1 fruit fly cellular context compared by ENCODE assay signal in the genomic region with DNA sequence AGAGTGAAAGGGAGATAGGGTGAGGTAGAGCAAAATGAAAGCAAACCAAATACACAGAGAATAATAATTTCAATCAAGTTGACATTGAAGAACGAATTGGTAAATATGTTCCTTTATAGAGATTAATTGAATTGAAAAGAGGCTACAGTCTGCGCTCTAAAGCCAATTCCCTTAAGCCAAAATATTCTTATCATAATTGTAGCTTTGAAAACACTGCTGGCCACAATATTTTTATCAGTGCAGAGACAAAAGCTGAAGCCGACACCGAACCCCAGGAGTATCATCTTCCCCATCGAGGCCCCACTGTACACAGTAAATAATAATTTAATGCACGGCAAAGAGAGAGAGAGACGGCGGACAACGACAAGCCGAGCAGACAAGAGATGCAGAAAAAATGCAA.
TF ChIP-seq lines count a peak whose summit lies in the region.

No protein-coding gene starts in this region.

TF ChIP-seq in whole organism, embryonic, 481 proteins besides CTCF, POLR2A, EP300 and RAD21 (continued from another document and continues in another):
- TF ChIP-seq Blimp-1 (GFP tag; optimal IDR thresholded peaks at IDR 0.05; lab: Kevin White, UChicago) = peak; percentile 51
- TF ChIP-seq CG7271 (tag; optimal IDR thresholded peaks at IDR 0.05; lab: Kevin White, UChicago) = no peak
- 0 out of 3 replicates have a peak, but pooled peaks have one; percentile 53 for TF ChIP-seq otp (GFP tag; IDR thresholded peaks at IDR 0.05; lab: Robert Waterston, UW)
- no peak for TF ChIP-seq CG16815 (GFP tag; optimal IDR thresholded peaks at IDR 0.05; lab: Kevin White, UChicago)
- no peak for TF ChIP-seq CG15696 (tag; optimal IDR thresholded peaks at IDR 0.05; lab: Kevin White, UChicago)
- no peak for TF ChIP-seq psq (GFP tag; optimal IDR thresholded peaks at IDR 0.05; lab: Kevin White, UChicago)
- TF ChIP-seq CG14710 (tag; optimal IDR thresholded peaks at IDR 0.05; lab: Kevin White, UChicago) = peak; percentile 24
- no peak for TF ChIP-seq CG31224 (GFP tag; IDR thresholded peaks at IDR 0.05; lab: Robert Waterston, UW)
- peak; percentile 93 for TF ChIP-seq Ets65A (GFP tag; lab: Kevin White, UChicago)
- no peak for TF ChIP-seq gfzf (GFP tag; optimal IDR thresholded peaks at IDR 0.05; lab: Kevin White, UChicago)
- TF ChIP-seq CG10979 (tag; optimal IDR thresholded peaks at IDR 0.05; lab: Kevin White, UChicago) = peak; percentile 54
- TF ChIP-seq toy (GFP tag; IDR thresholded peaks at IDR 0.05; lab: Robert Waterston, UW) = no peak
- no peak for TF ChIP-seq wdn (GFP tag; IDR thresholded peaks at IDR 0.05; lab: Robert Waterston, UW)
- no peak for TF ChIP-seq CG6683 (GFP tag; optimal IDR thresholded peaks at IDR 0.05; lab: Kevin White, UChicago)
- no peak for TF ChIP-seq CG16779 (GFP tag; IDR thresholded peaks at IDR 0.05; lab: Robert Waterston, UW)
- TF ChIP-seq amos (GFP tag; IDR thresholded peaks at IDR 0.05; lab: Robert Waterston, UW; ENCODE audit: partially characterized antibody) = no peak
- no peak for TF ChIP-seq CG14965 (GFP tag; optimal IDR thresholded peaks at IDR 0.05; lab: Kevin White, UChicago; ENCODE audit: borderline replicate concordance)
- peak; percentile 58; the same call in 2 of the 3 replicates for TF ChIP-seq CG34422 (GFP tag; IDR thresholded peaks at IDR 0.05; lab: Robert Waterston, UW)
- TF ChIP-seq CG9876 (GFP tag; optimal IDR thresholded peaks at IDR 0.05; lab: Kevin White, UChicago) = no peak
- peak; percentile 37; the same call in 1 of the 2 replicates for TF ChIP-seq H2.0 (GFP tag; IDR thresholded peaks at IDR 0.05; lab: Robert Waterston, UW)
- no peak for TF ChIP-seq gsb-n (tag; optimal IDR thresholded peaks at IDR 0.05; lab: Kevin White, UChicago)
- TF ChIP-seq inv (GFP tag; IDR thresholded peaks at IDR 0.05; lab: Robert Waterston, UW; ENCODE audit: partially characterized antibody) = no peak
- no peak for TF ChIP-seq CG16813 (GFP tag; IDR thresholded peaks at IDR 0.05; lab: Robert Waterston, UW; ENCODE audit: partially characterized antibody)
- no peak for TF ChIP-seq Spps (tag; optimal IDR thresholded peaks at IDR 0.05; lab: Kevin White, UChicago)
- TF ChIP-seq NK7.1 (GFP tag; optimal IDR thresholded peaks at IDR 0.05; lab: Kevin White, UChicago) = no peak
- TF ChIP-seq CG8765 (GFP tag; IDR thresholded peaks at IDR 0.05; lab: Robert Waterston, UW) = no peak
- no peak for TF ChIP-seq E2f2 (GFP tag; IDR thresholded peaks at IDR 0.05; lab: Robert Waterston, UW)
- no peak for TF ChIP-seq CG7372 (GFP tag; IDR thresholded peaks at IDR 0.05; lab: Robert Waterston, UW)
- TF ChIP-seq stc (GFP tag; IDR thresholded peaks at IDR 0.05; lab: Robert Waterston, UW) = peak; percentile 34; the same call in 1 of the 2 replicates
- no peak for TF ChIP-seq gsb (GFP tag; IDR thresholded peaks at IDR 0.05; lab: Robert Waterston, UW)
- no peak for TF ChIP-seq CG2202 (tag; optimal IDR thresholded peaks at IDR 0.05; lab: Kevin White, UChicago)
- no peak for TF ChIP-seq Mes4 (GFP tag; optimal IDR thresholded peaks at IDR 0.05; lab: Kevin White, UChicago)
- TF ChIP-seq MBD-R2 (GFP tag; IDR thresholded peaks at IDR 0.05; lab: Robert Waterston, UW) = no peak
- TF ChIP-seq CG4404 (GFP tag; IDR thresholded peaks at IDR 0.05; lab: Robert Waterston, UW) = no peak
- TF ChIP-seq ewg (GFP tag; optimal IDR thresholded peaks at IDR 0.05; lab: Kevin White, UChicago) = no peak
- TF ChIP-seq CG15601 (tag; optimal IDR thresholded peaks at IDR 0.05; lab: Kevin White, UChicago) = peak; percentile 1
- no peak for TF ChIP-seq CG13287 (GFP tag; IDR thresholded peaks at IDR 0.05; lab: Robert Waterston, UW; ENCODE audit: partially characterized antibody)
- peak; percentile 13; the same call in 1 of the 3 replicates for TF ChIP-seq B-H1 (GFP tag; IDR thresholded peaks at IDR 0.05; lab: Robert Waterston, UW)
- TF ChIP-seq esg (GFP tag; conservative IDR thresholded peaks at IDR 0.05; lab: Robert Waterston, UW) = 0 out of 2 replicates have a peak, but pooled peaks have one; percentile 13
- 0 out of 2 replicates have a peak, but pooled peaks have one; percentile 7 for TF ChIP-seq Rx (GFP tag; IDR thresholded peaks at IDR 0.05; lab: Robert Waterston, UW)
- no peak for TF ChIP-seq yki (optimal IDR thresholded peaks at IDR 0.05; lab: Kevin White, UChicago)
- no peak for TF ChIP-seq Bgb (GFP tag; IDR thresholded peaks at IDR 0.05; lab: Robert Waterston, UW; ENCODE audit: partially characterized antibody)
- TF ChIP-seq NC2α (GFP tag; optimal IDR thresholded peaks at IDR 0.05; lab: Kevin White, UChicago) = no peak
- TF ChIP-seq kay (GFP tag; optimal IDR thresholded peaks at IDR 0.05; lab: Kevin White, UChicago) = no peak
- TF ChIP-seq Opbp (GFP tag; IDR thresholded peaks at IDR 0.05; lab: Robert Waterston, UW; ENCODE audit: partially characterized antibody) = no peak
- no peak for TF ChIP-seq HLH54F (GFP tag; optimal IDR thresholded peaks at IDR 0.05; lab: Kevin White, UChicago)
- TF ChIP-seq NfI (GFP tag; optimal IDR thresholded peaks at IDR 0.05; lab: Kevin White, UChicago) = no peak
- TF ChIP-seq CG17328 (GFP tag; IDR thresholded peaks at IDR 0.05; lab: Robert Waterston, UW) = peak; percentile 40; the same call in 1 of the 2 replicates
- TF ChIP-seq Drgx (GFP tag; IDR thresholded peaks at IDR 0.05; lab: Robert Waterston, UW) = peak; percentile 75
- TF ChIP-seq CG12744 (GFP tag; optimal IDR thresholded peaks at IDR 0.05; lab: Kevin White, UChicago) = no peak
- no peak for TF ChIP-seq CG10565 (GFP tag; optimal IDR thresholded peaks at IDR 0.05; lab: Kevin White, UChicago)
- TF ChIP-seq h (optimal IDR thresholded peaks at IDR 0.05; lab: Kevin White, UChicago) = no peak
- peak; percentile 17 for TF ChIP-seq CG8388 (GFP tag; optimal IDR thresholded peaks at IDR 0.05; lab: Kevin White, UChicago)
- no peak for TF ChIP-seq Hmx (GFP tag; optimal IDR thresholded peaks at IDR 0.05; lab: Kevin White, UChicago)
- TF ChIP-seq CG33213 (GFP tag; optimal IDR thresholded peaks at IDR 0.05; lab: Kevin White, UChicago) = no peak
- TF ChIP-seq CG8281 (tag; optimal IDR thresholded peaks at IDR 0.05; lab: Kevin White, UChicago) = no peak
- no peak for TF ChIP-seq ro (GFP tag; IDR thresholded peaks at IDR 0.05; lab: Robert Waterston, UW)
- TF ChIP-seq sr (GFP tag; IDR thresholded peaks at IDR 0.05; lab: Robert Waterston, UW) = no peak
- peak in 1 of 2 experiments; percentile 64 for TF ChIP-seq bsh (GFP tag; optimal IDR thresholded peaks at IDR 0.05; lab: Kevin White, UChicago)
- TF ChIP-seq H15 (GFP tag; IDR thresholded peaks at IDR 0.05; lab: Robert Waterston, UW) = 0 out of 3 replicates have a peak, but pooled peaks have one; percentile 40
- no peak for TF ChIP-seq mld (GFP tag; IDR thresholded peaks at IDR 0.05; lab: Robert Waterston, UW; ENCODE audit: partially characterized antibody)
- TF ChIP-seq pnt (GFP tag; optimal IDR thresholded peaks at IDR 0.05; lab: Kevin White, UChicago) = peak; percentile 21
- no peak for TF ChIP-seq Abd-B (GFP tag; optimal IDR thresholded peaks at IDR 0.05; lab: Kevin White, UChicago)
- TF ChIP-seq CG13424 (tag; optimal IDR thresholded peaks at IDR 0.05; lab: Kevin White, UChicago) = no peak
- TF ChIP-seq unc-4 (GFP tag; IDR thresholded peaks at IDR 0.05; lab: Robert Waterston, UW; ENCODE audit: partially characterized antibody) = no peak
- TF ChIP-seq Awh (GFP tag; IDR thresholded peaks at IDR 0.05; lab: Robert Waterston, UW) = no peak
- TF ChIP-seq Sry-β (GFP tag; optimal IDR thresholded peaks at IDR 0.05; lab: Kevin White, UChicago) = no peak
- TF ChIP-seq shn (GFP tag; optimal IDR thresholded peaks at IDR 0.05; lab: Kevin White, UChicago) = no peak
- TF ChIP-seq Dip3 (GFP tag; optimal IDR thresholded peaks at IDR 0.05; lab: Kevin White, UChicago) = no peak
- 0 out of 2 replicates have a peak, but pooled peaks have one; percentile 14 for TF ChIP-seq ssp (GFP tag; IDR thresholded peaks at IDR 0.05; lab: Robert Waterston, UW)
- no peak for TF ChIP-seq odd (GFP tag; optimal IDR thresholded peaks at IDR 0.05; lab: Kevin White, UChicago)
- TF ChIP-seq CG9797 (GFP tag; optimal IDR thresholded peaks at IDR 0.05; lab: Kevin White, UChicago) = no peak
- no peak for TF ChIP-seq dysf (GFP tag; IDR thresholded peaks at IDR 0.05; lab: Robert Waterston, UW)
- no peak for TF ChIP-seq Meics (GFP tag; optimal IDR thresholded peaks at IDR 0.05; lab: Kevin White, UChicago)
- TF ChIP-seq slou (GFP tag; optimal IDR thresholded peaks at IDR 0.05; lab: Kevin White, UChicago) = no peak
- TF ChIP-seq CG12769 (tag; optimal IDR thresholded peaks at IDR 0.05; lab: Kevin White, UChicago) = no peak
- TF ChIP-seq CG13123 (GFP tag; optimal IDR thresholded peaks at IDR 0.05; lab: Kevin White, UChicago) = no peak
- TF ChIP-seq CG10431 (GFP tag; optimal IDR thresholded peaks at IDR 0.05; lab: Kevin White, UChicago) = no peak
- TF ChIP-seq ab (GFP tag; optimal IDR thresholded peaks at IDR 0.05; lab: Kevin White, UChicago) = no peak
- TF ChIP-seq CG12299 (tag; optimal IDR thresholded peaks at IDR 0.05; lab: Kevin White, UChicago) = no peak
- peak; percentile 15 for TF ChIP-seq fd96Cb (tag; optimal IDR thresholded peaks at IDR 0.05; lab: Kevin White, UChicago)
- TF ChIP-seq CG17385 (GFP tag; optimal IDR thresholded peaks at IDR 0.05; lab: Kevin White, UChicago) = no peak
- TF ChIP-seq nerfin-2 (GFP tag; IDR thresholded peaks at IDR 0.05; lab: Robert Waterston, UW; ENCODE audit: partially characterized antibody) = no peak
- TF ChIP-seq CG1832 (GFP tag; optimal IDR thresholded peaks at IDR 0.05; lab: Kevin White, UChicago) = no peak
- TF ChIP-seq CG4282 (GFP tag; optimal IDR thresholded peaks at IDR 0.05; lab: Kevin White, UChicago) = no peak
- no peak for TF ChIP-seq CG5953 (GFP tag; IDR thresholded peaks at IDR 0.05; lab: Robert Waterston, UW)
- TF ChIP-seq lilli (GFP tag; optimal IDR thresholded peaks at IDR 0.05; lab: Kevin White, UChicago) = peak; percentile 6
- TF ChIP-seq ranshi (GFP tag; IDR thresholded peaks at IDR 0.05; lab: Robert Waterston, UW) = peak; percentile 18; the same call in 1 of the 2 replicates
- TF ChIP-seq CG18476 (GFP tag; optimal IDR thresholded peaks at IDR 0.05; lab: Kevin White, UChicago) = no peak
- TF ChIP-seq CG17912 (GFP tag; optimal IDR thresholded peaks at IDR 0.05; lab: Kevin White, UChicago) = no peak
- TF ChIP-seq CG1792 (GFP tag; optimal IDR thresholded peaks at IDR 0.05; lab: Kevin White, UChicago) = no peak
- TF ChIP-seq Hr78 (GFP tag; optimal IDR thresholded peaks at IDR 0.05; lab: Kevin White, UChicago) = no peak
- no peak for TF ChIP-seq sqz (GFP tag; optimal IDR thresholded peaks at IDR 0.05; lab: Kevin White, UChicago)
- TF ChIP-seq CG3995 (GFP tag; optimal IDR thresholded peaks at IDR 0.05; lab: Kevin White, UChicago) = no peak
- TF ChIP-seq tup (GFP tag; optimal IDR thresholded peaks at IDR 0.05; lab: Kevin White, UChicago) = no peak
- no peak for TF ChIP-seq p53 (GFP tag; optimal IDR thresholded peaks at IDR 0.05; lab: Kevin White, UChicago)
- TF ChIP-seq gem (tag; optimal IDR thresholded peaks at IDR 0.05; lab: Kevin White, UChicago) = peak; percentile 11
- no peak for TF ChIP-seq ERR (GFP tag; optimal IDR thresholded peaks at IDR 0.05; lab: Kevin White, UChicago)
- no peak for TF ChIP-seq Dp (GFP tag; optimal IDR thresholded peaks at IDR 0.05; lab: Kevin White, UChicago)
- no peak for TF ChIP-seq Lpt (GFP tag; optimal IDR thresholded peaks at IDR 0.05; lab: Kevin White, UChicago)
- TF ChIP-seq Jarid2 (GFP tag; optimal IDR thresholded peaks at IDR 0.05; lab: Kevin White, UChicago) = no peak
- TF ChIP-seq sug (tag; optimal IDR thresholded peaks at IDR 0.05; lab: Kevin White, UChicago) = no peak
- no peak for TF ChIP-seq ac (GFP tag; optimal IDR thresholded peaks at IDR 0.05; lab: Kevin White, UChicago)
- TF ChIP-seq Six4 (GFP tag; optimal IDR thresholded peaks at IDR 0.05; lab: Kevin White, UChicago) = no peak
- no peak for TF ChIP-seq tna (GFP tag; IDR thresholded peaks at IDR 0.05; lab: Robert Waterston, UW; ENCODE audit: partially characterized antibody)
- no peak for TF ChIP-seq Nf-YB (GFP tag; optimal IDR thresholded peaks at IDR 0.05; lab: Kevin White, UChicago)
- TF ChIP-seq Hey (tag; optimal IDR thresholded peaks at IDR 0.05; lab: Kevin White, UChicago) = no peak
- TF ChIP-seq CG6689 (GFP tag; IDR thresholded peaks at IDR 0.05; lab: Robert Waterston, UW) = 0 out of 2 replicates have a peak, but pooled peaks have one; percentile 32
- TF ChIP-seq CG17802 (tag; optimal IDR thresholded peaks at IDR 0.05; lab: Kevin White, UChicago) = no peak
- TF ChIP-seq caup (GFP tag; optimal IDR thresholded peaks at IDR 0.05; lab: Kevin White, UChicago; ENCODE audit: severe bottlenecking) = no peak
- TF ChIP-seq TFAM (GFP tag; optimal IDR thresholded peaks at IDR 0.05; lab: Kevin White, UChicago) = no peak
- no peak for TF ChIP-seq CG4820 (GFP tag; optimal IDR thresholded peaks at IDR 0.05; lab: Kevin White, UChicago)
- TF ChIP-seq Xrp1 (GFP tag; IDR thresholded peaks at IDR 0.05; lab: Robert Waterston, UW) = peak; percentile 65; the same call in 1 of the 2 replicates
- TF ChIP-seq pfk (GFP tag; optimal IDR thresholded peaks at IDR 0.05; lab: Kevin White, UChicago) = no peak
- no peak for TF ChIP-seq sob (GFP tag; IDR thresholded peaks at IDR 0.05; lab: Robert Waterston, UW)
- TF ChIP-seq al (GFP tag; IDR thresholded peaks at IDR 0.05; lab: Robert Waterston, UW) = no peak
- no peak for TF ChIP-seq Max (GFP tag; optimal IDR thresholded peaks at IDR 0.05; lab: Kevin White, UChicago)
- no peak for TF ChIP-seq Hr39 (optimal IDR thresholded peaks at IDR 0.05; lab: Kevin White, UChicago)
- peak; percentile 9 for TF ChIP-seq mam (GFP tag; optimal IDR thresholded peaks at IDR 0.05; lab: Kevin White, UChicago)
- no peak for TF ChIP-seq stwl (tag; optimal IDR thresholded peaks at IDR 0.05; lab: Kevin White, UChicago)
- TF ChIP-seq cg (GFP tag; optimal IDR thresholded peaks at IDR 0.05; lab: Kevin White, UChicago) = no peak
- no peak for TF ChIP-seq schlank (tag; optimal IDR thresholded peaks at IDR 0.05; lab: Kevin White, UChicago)
- TF ChIP-seq Mad (GFP tag; optimal IDR thresholded peaks at IDR 0.05; lab: Kevin White, UChicago) = peak; percentile 48
- TF ChIP-seq kni (GFP tag; optimal IDR thresholded peaks at IDR 0.05; lab: Kevin White, UChicago) = no peak
- TF ChIP-seq CG13894 (tag; optimal IDR thresholded peaks at IDR 0.05; lab: Kevin White, UChicago) = no peak
- 0 out of 3 replicates have a peak, but pooled peaks have one; percentile 63 for TF ChIP-seq CG11093 (GFP tag; IDR thresholded peaks at IDR 0.05; lab: Robert Waterston, UW)
- TF ChIP-seq CG18619 (GFP tag; optimal IDR thresholded peaks at IDR 0.05; lab: Kevin White, UChicago) = no peak
- TF ChIP-seq chn (GFP tag; optimal IDR thresholded peaks at IDR 0.05; lab: Kevin White, UChicago) = no peak
- no peak for TF ChIP-seq B-H2 (GFP tag; optimal IDR thresholded peaks at IDR 0.05; lab: Kevin White, UChicago)
